ENCODE assay signal across 4 fruit fly cellular contexts in genomic region chr2L:9954119-9954518, dm6.
A peak's percentile ranks its signal among the peaks of the same experiment; 100 is the strongest.
TF ChIP-seq lines count a peak whose summit lies in the region.

TSS of gene CG13126 (minus strand) at chr2L:9954181.
TSS of gene CG4709 (plus strand) at chr2L:9954325.

TF ChIP-seq in whole organism, adult, 20 proteins besides CTCF, POLR2A, EP300 and RAD21 (continued from another document):
- TF ChIP-seq CG7101 (tag; optimal IDR thresholded peaks at IDR 0.05; lab: Kevin White, UChicago) (peak; percentile 94), CG11617 (GFP tag; optimal IDR thresholded peaks at IDR 0.05; lab: Kevin White, UChicago) (peak; percentile 89)

TF ChIP-seq in whole organism, embryonic, 481 proteins besides CTCF, POLR2A, EP300 and RAD21 (continued from another document and continues in another):
- TF ChIP-seq CG9437 (GFP tag; optimal IDR thresholded peaks at IDR 0.05; lab: Kevin White, UChicago) (peak; percentile 82), Doc3 (GFP tag; IDR thresholded peaks at IDR 0.05; lab: Robert Waterston, UW; ENCODE audit: partially characterized antibody) (no peak), CG12219 (GFP tag; optimal IDR thresholded peaks at IDR 0.05; lab: Kevin White, UChicago) (peak; percentile 70), CG16779 (GFP tag; IDR thresholded peaks at IDR 0.05; lab: Robert Waterston, UW) (no peak), Jarid2 (GFP tag; optimal IDR thresholded peaks at IDR 0.05; lab: Kevin White, UChicago) (peak; percentile 67), kni (GFP tag; optimal IDR thresholded peaks at IDR 0.05; lab: Kevin White, UChicago) (no peak), Med (GFP tag; lab: Kevin White, UChicago) (peak; percentile 90), HLH4C (GFP tag; IDR thresholded peaks at IDR 0.05; lab: Robert Waterston, UW; ENCODE audit: partially characterized antibody) (no peak), bcd (GFP tag; optimal IDR thresholded peaks at IDR 0.05; lab: Kevin White, UChicago) (peak; percentile 93), CG10209 (GFP tag; optimal IDR thresholded peaks at IDR 0.05; lab: Kevin White, UChicago) (peak; percentile 91), peb (GFP tag; IDR thresholded peaks at IDR 0.05; lab: Robert Waterston, UW) (peak; percentile 78), twi (tag; optimal IDR thresholded peaks at IDR 0.05; lab: Kevin White, UChicago) (peak; percentile 81), CG14014 (GFP tag; IDR thresholded peaks at IDR 0.05; lab: Robert Waterston, UW) (peak; percentile 87), CG7357 (GFP tag; IDR thresholded peaks at IDR 0.05; lab: Robert Waterston, UW) (peak; percentile 80), CG7786 (GFP tag; optimal IDR thresholded peaks at IDR 0.05; lab: Kevin White, UChicago) (peak; percentile 9), GATAe (GFP tag; conservative IDR thresholded peaks at IDR 0.05; lab: Robert Waterston, UW) (no peak; the same call in 1 of the 2 replicates), p53 (GFP tag; optimal IDR thresholded peaks at IDR 0.05; lab: Kevin White, UChicago) (no peak), Abd-B (GFP tag; optimal IDR thresholded peaks at IDR 0.05; lab: Kevin White, UChicago) (peak; percentile 83), pho (GFP tag; optimal IDR thresholded peaks at IDR 0.05; lab: Kevin White, UChicago) (no peak), phol (tag; optimal IDR thresholded peaks at IDR 0.05; lab: Kevin White, UChicago) (peak; percentile 96), CG3407 (GFP tag; optimal IDR thresholded peaks at IDR 0.05; lab: Kevin White, UChicago) (peak; percentile 79), PHDP (tag; optimal IDR thresholded peaks at IDR 0.05; lab: Kevin White, UChicago) (peak; percentile 93), h (optimal IDR thresholded peaks at IDR 0.05; lab: Kevin White, UChicago) (no peak), CG8944 (GFP tag; optimal IDR thresholded peaks at IDR 0.05; lab: Kevin White, UChicago) (peak; percentile 30), CG18619 (GFP tag; optimal IDR thresholded peaks at IDR 0.05; lab: Kevin White, UChicago) (peak; percentile 87), CG32532 (GFP tag; IDR thresholded peaks at IDR 0.05; lab: Robert Waterston, UW) (peak; percentile 92), wek (GFP tag; optimal IDR thresholded peaks at IDR 0.05; lab: Kevin White, UChicago) (no peak), dysf (GFP tag; IDR thresholded peaks at IDR 0.05; lab: Robert Waterston, UW) (peak; percentile 92), CG2712 (tag; optimal IDR thresholded peaks at IDR 0.05; lab: Kevin White, UChicago) (peak; percentile 98), Sox102F (GFP tag; optimal IDR thresholded peaks at IDR 0.05; lab: Kevin White, UChicago) (peak; percentile 91), CG10543 (GFP tag; optimal IDR thresholded peaks at IDR 0.05; lab: Kevin White, UChicago) (peak; percentile 63), row (GFP tag; IDR thresholded peaks at IDR 0.05; lab: Robert Waterston, UW) (peak; percentile 96), unc-4 (GFP tag; IDR thresholded peaks at IDR 0.05; lab: Robert Waterston, UW; ENCODE audit: partially characterized antibody) (0 out of 2 replicates have a peak, but pooled peaks have one; percentile 25), tgo (GFP tag; IDR thresholded peaks at IDR 0.05; lab: Robert Waterston, UW) (peak; percentile 91), zen (tag; optimal IDR thresholded peaks at IDR 0.05; lab: Kevin White, UChicago) (peak; percentile 96), CG1602 (GFP tag; optimal IDR thresholded peaks at IDR 0.05; lab: Kevin White, UChicago) (peak; percentile 89), CG10274 (GFP tag; optimal IDR thresholded peaks at IDR 0.05; lab: Kevin White, UChicago) (peak; percentile 16), klu (GFP tag; IDR thresholded peaks at IDR 0.05; lab: Robert Waterston, UW) (peak; percentile 76; the same call in 1 of the 2 replicates), nmo (GFP tag; optimal IDR thresholded peaks at IDR 0.05; lab: Kevin White, UChicago) (peak; percentile 97), B-H2 (GFP tag; optimal IDR thresholded peaks at IDR 0.05; lab: Kevin White, UChicago) (peak; percentile 84), CG6854 (GFP tag; optimal IDR thresholded peaks at IDR 0.05; lab: Kevin White, UChicago) (peak; percentile 87), Spps (tag; optimal IDR thresholded peaks at IDR 0.05; lab: Kevin White, UChicago) (peak; percentile 95)

TF ChIP-seq in whole organism, prepupa, 60 proteins besides CTCF, POLR2A, EP300 and RAD21 (continued from another document):
- peak; percentile 96 for TF ChIP-seq Eip78C (GFP tag; lab: Kevin White, UChicago)
- TF ChIP-seq CG10669 (GFP tag; optimal IDR thresholded peaks at IDR 0.05; lab: Kevin White, UChicago): peak; percentile 90
- peak; percentile 81 for TF ChIP-seq Hr4 (GFP tag; optimal IDR thresholded peaks at IDR 0.05; lab: Kevin White, UChicago)
- TF ChIP-seq CG11294 (GFP tag; IDR thresholded peaks at IDR 0.05; lab: Robert Waterston, UW): peak; percentile 82
- peak; percentile 85 for TF ChIP-seq Sox102F (GFP tag; optimal IDR thresholded peaks at IDR 0.05; lab: Kevin White, UChicago)
- peak; percentile 88 for TF ChIP-seq CG7368 (GFP tag; optimal IDR thresholded peaks at IDR 0.05; lab: Kevin White, UChicago)
- peak; percentile 94 for TF ChIP-seq eg (GFP tag; IDR thresholded peaks at IDR 0.05; lab: Robert Waterston, UW)
- peak; percentile 79 for TF ChIP-seq CG6854 (GFP tag; optimal IDR thresholded peaks at IDR 0.05; lab: Kevin White, UChicago)
- TF ChIP-seq CG4318 (GFP tag; optimal IDR thresholded peaks at IDR 0.05; lab: Kevin White, UChicago): no peak
- TF ChIP-seq esn (GFP tag; optimal IDR thresholded peaks at IDR 0.05; lab: Kevin White, UChicago): peak; percentile 90
- no peak for TF ChIP-seq Hr38 (GFP tag; optimal IDR thresholded peaks at IDR 0.05; lab: Kevin White, UChicago)
- TF ChIP-seq CG34406 (GFP tag; optimal IDR thresholded peaks at IDR 0.05; lab: Kevin White, UChicago): peak; percentile 88
- TF ChIP-seq Blimp-1 (GFP tag; optimal IDR thresholded peaks at IDR 0.05; lab: Kevin White, UChicago): peak; percentile 79
- peak; percentile 74 for TF ChIP-seq lz (GFP tag; optimal IDR thresholded peaks at IDR 0.05; lab: Kevin White, UChicago)
- TF ChIP-seq Gug (GFP tag; IDR thresholded peaks at IDR 0.05; lab: Robert Waterston, UW): peak; percentile 92
- peak; percentile 88 for TF ChIP-seq CG6276 (GFP tag; optimal IDR thresholded peaks at IDR 0.05; lab: Kevin White, UChicago)
- TF ChIP-seq Ets96B (tag; optimal IDR thresholded peaks at IDR 0.05; lab: Kevin White, UChicago): peak; percentile 95
- TF ChIP-seq CG11902 (GFP tag; optimal IDR thresholded peaks at IDR 0.05; lab: Kevin White, UChicago): peak; percentile 75
- TF ChIP-seq svp (GFP tag; lab: Kevin White, UChicago): peak; percentile 92
- peak; percentile 83 for TF ChIP-seq pdm3 (GFP tag; optimal IDR thresholded peaks at IDR 0.05; lab: Kevin White, UChicago)
- peak; percentile 85 for TF ChIP-seq topi (GFP tag; optimal IDR thresholded peaks at IDR 0.05; lab: Kevin White, UChicago)
- TF ChIP-seq cyc (GFP tag; optimal IDR thresholded peaks at IDR 0.05; lab: Kevin White, UChicago): peak; percentile 86
- peak; percentile 86 to 89 for TF ChIP-seq ss (GFP tag; optimal IDR thresholded peaks at IDR 0.05; lab: Kevin White, UChicago)
- TF ChIP-seq fkh (GFP tag; optimal IDR thresholded peaks at IDR 0.05; lab: Kevin White, UChicago): peak; percentile 67
- TF ChIP-seq spab (GFP tag; optimal IDR thresholded peaks at IDR 0.05; lab: Kevin White, UChicago): peak; percentile 85
- peak; percentile 65 for TF ChIP-seq CG31627 (GFP tag; optimal IDR thresholded peaks at IDR 0.05; lab: Kevin White, UChicago)
- TF ChIP-seq CG6792 (GFP tag; optimal IDR thresholded peaks at IDR 0.05; lab: Kevin White, UChicago): peak; percentile 86
- peak; percentile 65 for TF ChIP-seq Eip93F (GFP tag; optimal IDR thresholded peaks at IDR 0.05; lab: Kevin White, UChicago)
- peak; percentile 90 for TF ChIP-seq CG6163 (GFP tag; IDR thresholded peaks at IDR 0.05; lab: Robert Waterston, UW)
- TF ChIP-seq Eip75B (GFP tag; optimal IDR thresholded peaks at IDR 0.05; lab: Kevin White, UChicago): peak; percentile 78
- TF ChIP-seq CG32006 (GFP tag; optimal IDR thresholded peaks at IDR 0.05; lab: Kevin White, UChicago): peak; percentile 90
- peak; percentile 64 for TF ChIP-seq Hr39 (GFP tag; optimal IDR thresholded peaks at IDR 0.05; lab: Kevin White, UChicago)
- peak; percentile 94 for TF ChIP-seq CG3919 (GFP tag; optimal IDR thresholded peaks at IDR 0.05; lab: Kevin White, UChicago)
- peak; percentile 93 for TF ChIP-seq CG10631 (GFP tag; optimal IDR thresholded peaks at IDR 0.05; lab: Kevin White, UChicago)
- peak; percentile 74 for TF ChIP-seq Sox14 (GFP tag; optimal IDR thresholded peaks at IDR 0.05; lab: Kevin White, UChicago)
- TF ChIP-seq fd85E (GFP tag; optimal IDR thresholded peaks at IDR 0.05; lab: Kevin White, UChicago): peak; percentile 67
- TF ChIP-seq Met (GFP tag; optimal IDR thresholded peaks at IDR 0.05; lab: Kevin White, UChicago): peak; percentile 83
- TF ChIP-seq salr (GFP tag; optimal IDR thresholded peaks at IDR 0.05; lab: Kevin White, UChicago): peak; percentile 61 to 75
- peak; percentile 84 for TF ChIP-seq CG9139 (GFP tag; optimal IDR thresholded peaks at IDR 0.05; lab: Kevin White, UChicago)
- peak; percentile 96 for TF ChIP-seq CG3032 (tag; optimal IDR thresholded peaks at IDR 0.05; lab: Kevin White, UChicago)
- peak; percentile 86 for TF ChIP-seq CG11762 (GFP tag; optimal IDR thresholded peaks at IDR 0.05; lab: Kevin White, UChicago; ENCODE audit: insufficient read depth)

TF ChIP-seq in whole organism, wandering third instar larva, 38 proteins besides CTCF, POLR2A, EP300 and RAD21 (continued from another document):
- TF ChIP-seq Hnf4 (GFP tag; optimal IDR thresholded peaks at IDR 0.05; lab: Kevin White, UChicago) (peak; percentile 81), Myc (optimal IDR thresholded peaks at IDR 0.05; lab: Kevin White, UChicago) (peak; percentile 32), CrebA (GFP tag; optimal IDR thresholded peaks at IDR 0.05; lab: Kevin White, UChicago; ENCODE audit: borderline replicate concordance) (no peak), Rel (GFP tag; optimal IDR thresholded peaks at IDR 0.05; lab: Kevin White, UChicago) (peak; percentile 27), Rel (tag; optimal IDR thresholded peaks at IDR 0.05; lab: Kevin White, UChicago) (peak; percentile 77), h (GFP tag; optimal IDR thresholded peaks at IDR 0.05; lab: Kevin White, UChicago) (peak; percentile 91), woc (GFP tag; optimal IDR thresholded peaks at IDR 0.05; lab: Kevin White, UChicago) (peak; percentile 85), GATAd (GFP tag; optimal IDR thresholded peaks at IDR 0.05; lab: Kevin White, UChicago) (peak; percentile 54)
